Worm (Caenorhabditis elegans) whole organism, L2 larva: ENCODE results near the gene Y19D2B.2.
"Not testable (repeated sequence)": the region's sequence is repeated elsewhere in the genome, so short reads cannot be mapped to it uniquely, and the experiment has no call there.

Experiments
- C34F6.9 ChIP-seq: fragments of 150-350 bp; optimal IDR thresholded peaks from 2 replicates; lab custom pipeline; 2014; ENCODE audit warnings: missing biosample characterization, missing genetic modification characterization
- F13H6.1 ChIP-seq: sonication (generic microtip); optimal IDR thresholded peaks from 2 replicates; lab custom pipeline; 2016; ENCODE audit warnings: missing genetic modification characterization, missing compliant biosample characterization
- R02D3.7 ChIP-seq: fragments of 150-350 bp; optimal IDR thresholded peaks from 2 replicates; lab custom pipeline; 2014; ENCODE audit warnings: missing biosample characterization, missing genetic modification characterization
- ZK546.5 ChIP-seq: sonication (generic microtip); optimal IDR thresholded peaks from 2 replicates; lab custom pipeline; 2017; ENCODE audit warnings: missing biosample characterization, missing genetic modification characterization
- alr-1 ChIP-seq: fragments of 150-350 bp; optimal IDR thresholded peaks from 2 replicates; lab custom pipeline; 2014; ENCODE audit warnings: missing biosample characterization, missing genetic modification characterization
- ama-1 ChIP-seq: fragments of 150-350 bp; optimal IDR thresholded peaks from 2 replicates; lab custom pipeline; 2018; ENCODE audit warnings: inconsistent platforms
- blmp-1 ChIP-seq: sonication (generic microtip); optimal IDR thresholded peaks from 2 replicates; lab custom pipeline; 2017; ENCODE audit warnings: missing genetic modification characterization, mild to moderate bottlenecking, missing compliant biosample characterization, antibody characterized with exemption, moderate library complexity; ENCODE audit not compliant: insufficient read depth
- ceh-16 ChIP-seq: fragments of 150-350 bp; optimal IDR thresholded peaks from 2 replicates; lab custom pipeline; 2014; ENCODE audit warnings: missing biosample characterization, missing genetic modification characterization
- ceh-82 ChIP-seq: fragments of 150-350 bp; optimal IDR thresholded peaks from 2 replicates; lab custom pipeline; 2014; ENCODE audit warnings: missing biosample characterization, missing genetic modification characterization
- crh-2 ChIP-seq: sonication (generic microtip); optimal IDR thresholded peaks from 2 replicates; lab custom pipeline; 2017; ENCODE audit warnings: missing biosample characterization, missing genetic modification characterization
- dmd-4 ChIP-seq: sonication (generic microtip); optimal IDR thresholded peaks from 2 replicates; lab custom pipeline; 2017; ENCODE audit warnings: missing biosample characterization, missing genetic modification characterization
- elt-1 ChIP-seq: fragments of 150-350 bp; optimal IDR thresholded peaks from 2 replicates; lab custom pipeline; 2014; ENCODE audit warnings: missing biosample characterization, missing genetic modification characterization
- elt-3 ChIP-seq: sonication (generic microtip); optimal IDR thresholded peaks from 2 replicates; lab custom pipeline; 2017; ENCODE audit warnings: missing biosample characterization, missing genetic modification characterization
- fos-1 ChIP-seq: fragments of 150-350 bp; optimal IDR thresholded peaks from 2 replicates; lab custom pipeline; 2014; ENCODE audit warnings: missing biosample characterization, missing genetic modification characterization
- gmeb-1 ChIP-seq: fragments of 150-350 bp; optimal IDR thresholded peaks from 2 replicates; lab custom pipeline; 2014; ENCODE audit warnings: missing biosample characterization, missing genetic modification characterization
- lin-11 ChIP-seq: fragments of 150-350 bp; sonication (generic microtip); optimal IDR thresholded peaks from 2 replicates; lab custom pipeline; 2014; ENCODE audit warnings: missing biosample characterization, missing genetic modification characterization, inconsistent platforms, mixed read lengths
- lin-13 ChIP-seq: fragments of 150-350 bp; optimal IDR thresholded peaks from 2 replicates; lab custom pipeline; 2014; ENCODE audit warnings: missing biosample characterization, missing genetic modification reagents, missing genetic modification characterization
- lin-39 ChIP-seq: fragments of 150-350 bp; optimal IDR thresholded peaks from 2 replicates; lab custom pipeline; 2014; ENCODE audit warnings: missing biosample characterization, missing genetic modification reagents, missing genetic modification characterization
- lsy-2 ChIP-seq, 2 experiments: fragments of 150-350 bp in 1 of 2; sonication (generic microtip) in 1 of 2; optimal IDR thresholded peaks; 2 replicates each; lab custom pipeline; 2014 to 2017; ENCODE audit warnings: missing biosample characterization in 2 of 2, missing genetic modification characterization in 2 of 2
- mab-5 ChIP-seq: fragments of 150-350 bp; optimal IDR thresholded peaks from 2 replicates; lab custom pipeline; 2014; ENCODE audit warnings: missing biosample characterization, missing genetic modification characterization
- mbf-1 ChIP-seq: sonication (generic microtip); optimal IDR thresholded peaks from 2 replicates; lab custom pipeline; 2017; ENCODE audit warnings: missing biosample characterization, missing genetic modification characterization
- mdl-1 ChIP-seq, 2 experiments: fragments of 150-350 bp in 1 of 2; sonication (generic microtip) in 1 of 2; optimal IDR thresholded peaks; 2 replicates each; lab custom pipeline; 2017; ENCODE audit warnings: missing biosample characterization in 2 of 2, missing genetic modification characterization in 2 of 2
- nhr-10 ChIP-seq: sonication (generic microtip); optimal IDR thresholded peaks from 2 replicates; lab custom pipeline; 2017; ENCODE audit warnings: missing biosample characterization, missing genetic modification characterization
- nhr-11 ChIP-seq: fragments of 150-350 bp; optimal IDR thresholded peaks from 2 replicates; lab custom pipeline; 2014; ENCODE audit warnings: missing biosample characterization, missing genetic modification characterization
- nhr-12 ChIP-seq: fragments of 150-350 bp; optimal IDR thresholded peaks from 2 replicates; lab custom pipeline; 2014; ENCODE audit warnings: missing biosample characterization, missing genetic modification characterization
- nhr-129 ChIP-seq: fragments of 150-350 bp; optimal IDR thresholded peaks from 2 replicates; lab custom pipeline; 2014; ENCODE audit warnings: missing biosample characterization, missing genetic modification characterization
- nhr-21 ChIP-seq: fragments of 150-350 bp; optimal IDR thresholded peaks from 2 replicates; lab custom pipeline; 2014; ENCODE audit warnings: missing biosample characterization, missing genetic modification characterization
- nhr-23 ChIP-seq: fragments of 150-350 bp; optimal IDR thresholded peaks from 2 replicates; lab custom pipeline; 2014; ENCODE audit warnings: missing biosample characterization, missing genetic modification reagents, missing genetic modification characterization
- nhr-237 ChIP-seq: fragments of 150-350 bp; optimal IDR thresholded peaks from 2 replicates; lab custom pipeline; 2014; ENCODE audit warnings: missing biosample characterization, missing genetic modification characterization
- nhr-25 ChIP-seq: fragments of 150-350 bp; sonication (generic microtip); optimal IDR thresholded peaks from 3 replicates; lab custom pipeline; 2014; ENCODE audit warnings: missing biosample characterization, missing genetic modification characterization
- nhr-6 ChIP-seq: fragments of 150-350 bp; optimal IDR thresholded peaks from 2 replicates; lab custom pipeline; 2014; ENCODE audit warnings: missing biosample characterization, missing genetic modification characterization
- nhr-77 ChIP-seq: fragments of 150-350 bp; optimal IDR thresholded peaks from 2 replicates; lab custom pipeline; 2014; ENCODE audit warnings: missing biosample characterization, missing genetic modification characterization
- peb-1 ChIP-seq: fragments of 150-350 bp; optimal IDR thresholded peaks from 2 replicates; lab custom pipeline; 2014; ENCODE audit warnings: missing biosample characterization, missing genetic modification characterization
- sem-4 ChIP-seq: fragments of 150-350 bp; optimal IDR thresholded peaks from 2 replicates; lab custom pipeline; 2014; ENCODE audit warnings: missing biosample characterization, missing genetic modification reagents, missing genetic modification characterization
- skn-1 ChIP-seq: sonication (generic microtip); optimal IDR thresholded peaks from 2 replicates; lab custom pipeline; 2017; ENCODE audit warnings: missing biosample characterization, missing genetic modification characterization
- sma-3 ChIP-seq: sonication (generic microtip); optimal IDR thresholded peaks from 2 replicates; lab custom pipeline; 2016; ENCODE audit warnings: missing genetic modification reagents, missing genetic modification characterization, missing compliant biosample characterization
- sma-9 ChIP-seq, 2 experiments: fragments of 150-350 bp in 1 of 2; sonication (generic microtip) in 1 of 2; optimal IDR thresholded peaks; 2 replicates each; lab custom pipeline; 2014 to 2016; ENCODE audit warnings: missing genetic modification characterization in 2 of 2, mild to moderate bottlenecking in 1 of 2, missing biosample characterization in 1 of 2, missing compliant biosample characterization in 1 of 2, missing genetic modification reagents in 1 of 2, moderate library complexity in 1 of 2
- snpc-4 ChIP-seq: fragments of 150-350 bp; optimal IDR thresholded peaks from 2 replicates; lab custom pipeline; 2014; ENCODE audit warnings: missing biosample characterization, missing genetic modification characterization
- unc-39 ChIP-seq: fragments of 150-350 bp; optimal IDR thresholded peaks from 2 replicates; lab custom pipeline; 2014; ENCODE audit warnings: missing biosample characterization, missing genetic modification characterization
- unc-55 ChIP-seq: fragments of 150-350 bp; sonication (generic microtip); optimal IDR thresholded peaks from 3 replicates; lab custom pipeline; 2014; ENCODE audit warnings: missing biosample characterization, missing genetic modification reagents, missing genetic modification characterization
- unc-62 ChIP-seq: fragments of 150-350 bp; optimal IDR thresholded peaks from 2 replicates; lab custom pipeline; 2014; ENCODE audit warnings: missing biosample characterization, missing genetic modification reagents, missing genetic modification characterization
- zag-1 ChIP-seq: fragments of 150-350 bp; optimal IDR thresholded peaks from 2 replicates; lab custom pipeline; 2014; ENCODE audit warnings: missing biosample characterization, missing genetic modification characterization
- ztf-1 ChIP-seq: fragments of 200-800 bp; sonication (Bioruptor generic); conservative IDR thresholded peaks from 2 replicates; pipeline ENCODE4 v1.3.6; 2022; ENCODE audit warnings: missing genetic modification characterization, missing compliant biosample characterization
- ztf-11 ChIP-seq: sonication (generic microtip); optimal IDR thresholded peaks from 2 replicates; lab custom pipeline; 2017; ENCODE audit warnings: missing biosample characterization, missing genetic modification characterization
- ztf-4 ChIP-seq: fragments of 150-350 bp; optimal IDR thresholded peaks from 2 replicates; lab custom pipeline; 2014; ENCODE audit warnings: missing biosample characterization, missing genetic modification characterization

The Y19D2B.2 gene

DNA sequence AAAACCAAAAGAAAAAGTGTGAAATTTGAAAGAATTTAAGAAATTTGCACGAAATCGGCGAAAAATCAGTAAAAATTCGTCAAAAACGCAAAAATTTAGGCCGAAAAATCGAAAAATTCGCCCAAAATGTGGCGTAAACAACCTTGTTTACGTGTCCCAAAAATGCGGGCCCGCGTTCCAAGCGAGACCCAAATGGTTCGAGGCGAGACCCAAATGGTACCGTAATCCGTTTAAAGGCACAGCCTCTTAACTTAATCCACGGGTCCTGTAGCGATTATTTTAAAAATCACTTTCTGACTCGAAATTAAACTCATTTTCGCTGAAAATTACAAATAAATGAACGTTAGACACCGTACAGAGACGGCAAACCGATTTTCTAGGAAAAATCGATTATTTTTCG, 11.3 kb downstream of the Y19D2B.2 start:
- TF ChIP-seq sma-9 (GFP tag; optimal IDR thresholded peaks at IDR 0.05; lab: Kevin White, UChicago), result no peak
- TF ChIP-seq sma-9 (tag; optimal IDR thresholded peaks at IDR 0.05; lab: Kevin White, UChicago), result no peak
- TF ChIP-seq elt-1 (tag; lab: Kevin White, UChicago), result no peak

DNA sequence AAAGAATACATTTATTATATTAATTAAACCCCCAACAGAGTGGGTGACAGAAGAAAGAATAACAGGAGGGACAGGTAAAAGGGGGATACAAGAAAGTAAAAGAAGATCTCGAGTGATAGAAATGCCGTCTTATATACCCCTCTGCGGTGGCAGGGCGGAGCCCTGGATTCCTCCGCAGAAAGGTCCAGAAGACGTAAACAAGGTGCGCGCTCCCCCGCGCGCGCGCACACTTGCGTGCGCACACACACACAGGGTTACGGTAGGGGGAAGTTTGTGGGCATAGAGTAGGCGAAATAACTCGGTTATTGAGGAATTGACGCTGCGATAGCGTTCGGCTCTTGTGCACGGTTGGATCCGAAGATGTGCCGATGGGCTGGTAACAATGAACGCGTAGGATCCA, 17.9 kb downstream of the Y19D2B.2 start, which contains the start of gene R03D7.15:
Gene R03D7.15, plus strand, starts transcription at position 299 of the 400 bp plus-strand sequence.
- TF ChIP-seq zag-1 (tag; lab: Kevin White, UChicago); unc-55 (GFP tag; lab: Kevin White, UChicago); blmp-1 (tag; lab: Kevin White, UChicago): not testable (repeated sequence)
- TF ChIP-seq, all 48 proteins: peak for 0; not testable (repeated sequence) for 48

DNA sequence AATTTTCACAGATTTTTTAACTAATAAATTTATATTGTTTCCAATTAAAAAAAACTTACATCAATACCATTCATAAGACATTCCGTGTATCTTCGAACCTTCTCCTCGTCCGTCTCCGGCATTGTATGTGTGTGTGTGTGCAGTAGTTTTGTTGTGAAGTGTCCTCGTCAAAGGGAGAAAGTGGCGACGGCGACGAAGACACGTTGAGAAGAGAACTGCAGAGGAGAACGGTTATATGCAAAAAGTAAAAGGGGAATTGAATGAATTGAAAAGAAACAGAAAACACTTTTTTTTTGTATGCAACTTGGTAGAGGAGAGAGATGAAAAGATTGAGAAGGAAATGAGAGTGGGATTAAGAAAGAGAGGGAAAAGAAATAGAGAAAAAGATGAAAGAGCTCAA, 21.4 kb downstream of the Y19D2B.2 start:
- TF ChIP-seq gmeb-1 (tag; lab: Kevin White, UChicago) (no peak), ceh-16 (tag; lab: Kevin White, UChicago) (no peak), unc-55 (GFP tag; lab: Kevin White, UChicago) (peak; percentile 19), R02D3.7 (tag; lab: Kevin White, UChicago) (no peak), blmp-1 (tag; lab: Kevin White, UChicago) (peak; percentile 35), lin-39 (tag; lab: Kevin White, UChicago) (no peak), nhr-23 (tag; lab: Kevin White, UChicago) (no peak), crh-2 (tag; lab: Kevin White, UChicago) (no peak), nhr-237 (no peak), mdl-1 (tag; optimal IDR thresholded peaks at IDR 0.05; lab: Kevin White, UChicago) (no peak), ceh-82 (tag; lab: Kevin White, UChicago) (no peak), lin-13 (GFP tag; lab: Kevin White, UChicago) (no peak)
- TF ChIP-seq, all 48 proteins: peak for 2

DNA sequence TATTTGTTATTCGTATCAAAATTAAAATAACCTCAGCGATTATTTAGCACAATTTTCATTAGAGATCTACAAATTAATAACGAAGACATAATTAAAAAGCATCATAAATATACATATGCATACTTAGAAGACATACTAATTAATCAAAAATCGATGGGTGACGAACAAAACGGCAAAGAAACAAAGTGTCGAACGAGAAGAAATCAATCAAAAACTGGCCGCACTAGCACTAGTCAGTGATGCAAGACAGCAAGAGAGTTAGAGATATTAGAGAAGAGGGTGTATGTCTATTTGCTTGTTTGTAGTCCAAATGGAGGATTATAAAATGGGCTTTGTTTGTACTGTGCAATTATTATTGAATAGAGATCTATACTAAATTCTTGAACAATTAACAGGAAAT, 22.8 kb downstream of the Y19D2B.2 start:
- TF ChIP-seq lin-11 (tag; lab: Kevin White, UChicago), result no peak
- TF ChIP-seq blmp-1 (tag; lab: Kevin White, UChicago), result no peak
- peak; percentile 16 for TF ChIP-seq ztf-4 (tag; lab: Kevin White, UChicago)
- TF ChIP-seq ztf-11 (tag; lab: Kevin White, UChicago), result no peak
- TF ChIP-seq alr-1 (tag; lab: Kevin White, UChicago), result no peak
- TF ChIP-seq nhr-10, result no peak
- peak; percentile 64 for TF ChIP-seq nhr-129 (tag; lab: Kevin White, UChicago)
- TF ChIP-seq ztf-1 (GFP tag; lab: Robert Waterston, UW), result no peak
- no peak for TF ChIP-seq unc-39
- no peak for TF ChIP-seq ama-1
- TF ChIP-seq lsy-2 (tag; optimal IDR thresholded peaks at IDR 0.05; lab: Kevin White, UChicago), result peak in 1 of 2 experiments; percentile 50
- no peak for TF ChIP-seq gmeb-1 (tag; lab: Kevin White, UChicago)
- no peak for TF ChIP-seq zag-1 (tag; lab: Kevin White, UChicago)
- TF ChIP-seq dmd-4 (tag; lab: Kevin White, UChicago), result no peak
- no peak for TF ChIP-seq nhr-6 (tag; lab: Kevin White, UChicago)
- TF ChIP-seq R02D3.7 (tag; lab: Kevin White, UChicago), result no peak
- TF ChIP-seq sem-4, result peak; percentile 44
- TF ChIP-seq sma-3 (GFP tag; lab: Kevin White, UChicago), result no peak
- TF ChIP-seq nhr-25 (tag; lab: Kevin White, UChicago), result peak; percentile 2
- no peak for TF ChIP-seq nhr-11 (tag; lab: Kevin White, UChicago)
- peak; percentile 68 for TF ChIP-seq mab-5 (tag; lab: Kevin White, UChicago)
- TF ChIP-seq fos-1 (tag; lab: Kevin White, UChicago), result peak; percentile 28
- no peak for TF ChIP-seq elt-1 (tag; lab: Kevin White, UChicago)
- TF ChIP-seq nhr-21, result no peak
- no peak for TF ChIP-seq peb-1 (tag; lab: Kevin White, UChicago)
- no peak for TF ChIP-seq nhr-12
- no peak for TF ChIP-seq elt-3 (tag; lab: Kevin White, UChicago)
- no peak for TF ChIP-seq ZK546.5 (tag; lab: Kevin White, UChicago)
- TF ChIP-seq mbf-1 (tag; lab: Kevin White, UChicago), result no peak
- TF ChIP-seq unc-55 (GFP tag; lab: Kevin White, UChicago), result peak; percentile 57
- TF ChIP-seq unc-62 (GFP tag; lab: Kevin White, UChicago), result no peak
- TF ChIP-seq C34F6.9 (tag; lab: Kevin White, UChicago), result peak; percentile 58
- no peak for TF ChIP-seq nhr-237
- no peak for TF ChIP-seq skn-1 (tag; lab: Kevin White, UChicago)
- peak; percentile 84 for TF ChIP-seq lin-39 (tag; lab: Kevin White, UChicago)
- TF ChIP-seq ceh-16 (tag; lab: Kevin White, UChicago), result peak; percentile 20
- TF ChIP-seq mdl-1 (tag; optimal IDR thresholded peaks at IDR 0.05; lab: Kevin White, UChicago), result peak in 1 of 2 experiments; percentile 23
- TF ChIP-seq ceh-82 (tag; lab: Kevin White, UChicago), result no peak
- TF ChIP-seq F13H6.1 (tag; lab: Kevin White, UChicago), result peak; percentile 6
- no peak for TF ChIP-seq nhr-23 (tag; lab: Kevin White, UChicago)
- no peak for TF ChIP-seq snpc-4 (tag; lab: Kevin White, UChicago)
- no peak for TF ChIP-seq lin-13 (GFP tag; lab: Kevin White, UChicago)
- TF ChIP-seq nhr-77 (tag; lab: Kevin White, UChicago), result no peak
